Fruit fly (Drosophila melanogaster) S2 (cell line): ENCODE data around the gene Idgf1.
A peak's percentile ranks its signal among the peaks of the same experiment; 100 is the strongest.

Source experiments
- CG8478 ChIP-seq: fragments of >200 bp; optimal IDR thresholded peaks from 2 replicates; lab custom pipeline; 2018
- CTCF ChIP-seq, 2 experiments: fragments of >200 bp; optimal IDR thresholded peaks; 2 replicates each; lab custom pipeline; 2018

Idgf1 gene

dm6 chr2L:16445034-16445433, at the start of gene Idgf1:
Gene Idgf1, plus strand, starts transcription at chr2L:16445278.
- TF ChIP-seq CTCF (optimal IDR thresholded peaks at IDR 0.05; lab: Kevin White, UChicago): no peak
- no peak for TF ChIP-seq CG8478 (lab: Kevin White, UChicago)

DNA sequence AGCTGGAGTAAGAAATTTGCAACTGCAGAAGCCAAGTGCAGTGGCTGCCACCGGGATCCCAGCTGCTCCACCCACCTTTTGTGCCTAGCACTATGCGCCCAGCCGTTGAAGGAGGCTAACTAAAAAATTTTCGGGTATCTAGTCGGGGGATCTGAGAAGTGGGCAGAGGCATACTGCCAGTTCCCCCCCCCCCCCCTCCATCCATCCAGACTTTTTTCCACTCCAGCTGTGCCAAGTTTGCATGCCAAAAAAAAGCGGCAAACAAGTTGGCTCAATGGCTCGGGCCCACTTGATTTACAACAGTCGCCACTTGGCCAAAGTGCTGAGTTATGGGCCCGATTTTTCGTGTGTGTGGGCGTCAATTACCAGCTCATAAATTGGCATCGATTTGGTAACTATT, 47.6 kb upstream of the Idgf1 start:
- TF ChIP-seq CG8478 (lab: Kevin White, UChicago): no peak
- no peak for TF ChIP-seq CTCF (optimal IDR thresholded peaks at IDR 0.05; lab: Kevin White, UChicago)

DNA sequence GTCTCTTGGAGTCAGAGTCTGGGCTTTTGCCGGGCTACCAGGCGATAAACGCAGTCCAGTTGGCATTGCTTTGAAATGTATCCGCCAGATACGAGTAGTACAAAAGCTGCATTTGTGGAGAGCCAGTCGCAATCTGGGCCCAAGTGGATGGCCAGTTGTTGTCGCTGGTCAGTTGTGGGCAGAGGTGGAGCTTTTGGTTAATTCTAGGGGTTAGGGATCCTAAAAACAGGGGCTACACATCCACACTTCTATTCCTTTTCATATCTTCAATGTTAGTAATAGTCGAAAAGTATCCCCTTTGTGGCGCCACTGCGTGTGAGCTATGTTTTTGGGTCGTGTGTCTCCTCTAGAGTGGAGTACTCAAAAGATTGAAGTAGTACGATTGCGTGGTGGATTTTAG, 42.6 kb upstream of the Idgf1 start:
- no peak for TF ChIP-seq CTCF (optimal IDR thresholded peaks at IDR 0.05; lab: Kevin White, UChicago)
- TF ChIP-seq CG8478 (lab: Kevin White, UChicago): no peak

- TF ChIP-seq CTCF (optimal IDR thresholded peaks at IDR 0.05; lab: Kevin White, UChicago) (no peak), CG8478 (lab: Kevin White, UChicago) (no peak)
These were observed 38.6 kb upstream of the Idgf1 start for dm6 chr2L:16406523-16406922.

DNA sequence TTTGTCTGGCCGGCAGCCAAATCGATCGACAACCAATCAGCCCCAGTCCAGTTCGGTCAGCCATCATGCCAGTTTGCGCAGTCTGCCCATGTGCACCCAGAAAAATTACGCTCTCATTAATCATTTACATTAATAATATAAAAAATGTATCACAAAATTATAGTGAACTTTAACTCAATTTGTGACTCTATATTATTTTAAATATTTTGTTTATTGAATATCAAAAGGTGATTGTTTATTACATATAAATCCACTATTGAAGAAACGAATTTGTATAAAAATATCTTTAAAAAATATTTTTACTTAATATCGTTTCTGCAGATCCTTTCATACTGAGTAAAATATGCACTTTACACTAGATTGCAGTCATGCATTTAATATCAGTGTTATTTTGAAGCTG, 37.8 kb upstream of the Idgf1 start:
- TF ChIP-seq CTCF (optimal IDR thresholded peaks at IDR 0.05; lab: Kevin White, UChicago) (no peak), CG8478 (lab: Kevin White, UChicago) (no peak)

- TF ChIP-seq CTCF (optimal IDR thresholded peaks at IDR 0.05; lab: Kevin White, UChicago) (no peak), CG8478 (lab: Kevin White, UChicago) (no peak)
These were observed 31.3 kb upstream of the Idgf1 start for dm6 chr2L:16413772-16414171.

dm6 chr2L:16422657-16423473, 22.2 kb upstream of the Idgf1 start:
- TF ChIP-seq CG8478 (lab: Kevin White, UChicago) (peak; percentile 18), CTCF (optimal IDR thresholded peaks at IDR 0.05; lab: Kevin White, UChicago) (peak; percentile 51 to 60)

- TF ChIP-seq CTCF (optimal IDR thresholded peaks at IDR 0.05; lab: Kevin White, UChicago) (no peak), CG8478 (lab: Kevin White, UChicago) (no peak)
These were observed 9.4 kb upstream of the Idgf1 start for dm6 chr2L:16435637-16436036.

DNA sequence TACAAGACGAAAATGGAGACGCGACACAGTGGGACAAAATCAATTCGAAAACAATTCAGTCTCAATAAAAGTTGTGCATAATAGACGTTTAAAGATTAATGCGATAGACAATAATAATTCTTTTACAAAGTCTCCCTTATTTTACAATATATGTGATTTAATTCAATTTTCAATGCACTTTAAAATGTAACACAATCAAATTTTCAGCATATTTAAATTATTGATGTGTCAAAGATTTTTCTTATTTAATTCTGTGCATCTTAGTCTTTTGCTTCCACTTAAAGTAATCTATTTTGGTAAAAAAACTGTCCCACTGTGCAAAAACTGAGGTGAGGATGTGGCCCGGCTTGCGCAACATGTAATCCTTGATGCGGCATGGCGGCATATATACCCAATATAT, 7.1 kb upstream of the Idgf1 start:
- no peak for TF ChIP-seq CG8478 (lab: Kevin White, UChicago)
- TF ChIP-seq CTCF (optimal IDR thresholded peaks at IDR 0.05; lab: Kevin White, UChicago): no peak

DNA sequence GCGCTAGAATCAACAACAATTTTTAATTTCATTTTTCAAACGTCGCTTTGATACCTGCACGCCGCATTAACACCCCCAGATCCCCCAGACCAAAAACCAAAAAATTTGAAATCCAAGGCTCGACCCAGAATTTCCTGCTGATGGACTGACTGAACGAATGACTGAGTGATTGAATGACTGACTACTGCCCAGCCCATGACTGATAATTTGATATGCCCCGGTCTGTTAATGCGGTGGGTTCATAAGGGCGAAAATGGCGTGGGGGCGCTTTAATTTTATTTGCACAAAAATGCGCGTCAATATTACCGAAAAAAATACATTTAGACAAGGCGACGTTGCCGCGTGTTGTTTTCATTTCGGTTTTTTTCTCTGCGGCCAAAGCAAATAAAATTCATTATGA, 2.5 kb upstream of the Idgf1 start:
- TF ChIP-seq CG8478 (lab: Kevin White, UChicago) (no peak), CTCF (optimal IDR thresholded peaks at IDR 0.05; lab: Kevin White, UChicago) (no peak)

dm6 chr2L:16446975-16447509, 2.0 kb downstream of the Idgf1 start, which contains the start of gene Idgf2:
Gene Idgf2, plus strand, starts transcription at chr2L:16447330.
- no peak for TF ChIP-seq CG8478 (lab: Kevin White, UChicago)
- no peak for TF ChIP-seq CTCF (optimal IDR thresholded peaks at IDR 0.05; lab: Kevin White, UChicago)

dm6 chr2L:16447875-16448412, 2.9 kb downstream of the Idgf1 start:
- TF ChIP-seq CG8478 (lab: Kevin White, UChicago) (no peak), CTCF (optimal IDR thresholded peaks at IDR 0.05; lab: Kevin White, UChicago) (no peak)

DNA sequence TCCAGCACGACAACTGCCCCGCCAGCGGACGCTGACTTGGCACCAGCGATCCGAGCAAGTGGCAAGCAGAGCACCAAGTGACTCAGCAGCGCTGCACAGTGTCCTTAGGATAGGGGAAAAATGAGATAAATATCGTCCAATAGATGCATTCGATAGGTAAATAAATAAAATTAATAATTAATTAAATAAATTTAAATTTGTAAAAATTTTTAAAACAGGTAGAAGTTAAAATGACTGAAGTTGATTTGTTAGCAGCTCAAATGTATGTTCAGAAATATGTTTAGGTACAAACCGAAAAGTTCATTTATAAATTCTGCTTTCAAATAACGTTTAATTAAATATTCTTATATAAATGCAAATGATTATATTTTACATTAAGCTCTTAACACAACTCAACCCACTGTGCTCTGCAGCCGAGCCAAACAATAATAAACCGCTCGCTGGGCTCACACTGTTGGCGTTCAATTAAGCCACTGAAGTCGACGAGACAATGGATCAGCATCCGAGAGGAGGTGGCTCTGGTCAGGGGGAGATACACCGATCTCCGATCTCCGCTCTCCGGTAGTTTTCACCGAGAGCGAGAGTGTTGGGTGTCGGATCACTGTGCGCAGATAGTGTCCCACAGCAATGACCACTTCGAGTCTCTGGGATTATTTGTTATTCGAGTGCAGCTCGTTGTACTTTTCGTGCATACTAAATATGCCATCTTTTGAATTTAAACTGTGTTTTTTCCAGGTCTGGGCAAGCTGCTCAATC, 3.6 kb downstream of the Idgf1 start, which contains the start of gene CG5888:
CG5888 (minus strand) TSS at position 19 of the 756 bp plus-strand sequence.
- no peak for TF ChIP-seq CG8478 (lab: Kevin White, UChicago)
- no peak for TF ChIP-seq CTCF (optimal IDR thresholded peaks at IDR 0.05; lab: Kevin White, UChicago)

dm6 chr2L:16450891-16451290, 5.8 kb downstream of the Idgf1 start, which contains the start of gene Idgf3:
Gene Idgf3, plus strand, starts transcription at chr2L:16450907.
- TF ChIP-seq CTCF (optimal IDR thresholded peaks at IDR 0.05; lab: Kevin White, UChicago): no peak
- TF ChIP-seq CG8478 (lab: Kevin White, UChicago): no peak
